Fruit fly (Drosophila melanogaster): ENCODE results near the gene CG34357.

dm6 chr3R:4450721-4451120, 107.1 kb downstream of the CG34357 start:
- TF ChIP-seq h (GFP tag; optimal IDR thresholded peaks at IDR 0.05), result no peak
- TF ChIP-seq psq (GFP tag; optimal IDR thresholded peaks at IDR 0.05), result no peak
- no peak for TF ChIP-seq tai (GFP tag; optimal IDR thresholded peaks at IDR 0.05)
- no peak for TF ChIP-seq Myc (optimal IDR thresholded peaks at IDR 0.05)
- TF ChIP-seq dmrt93B (GFP tag; optimal IDR thresholded peaks at IDR 0.05), result no peak
- no peak for TF ChIP-seq br (GFP tag; optimal IDR thresholded peaks at IDR 0.05)
- no peak for TF ChIP-seq sv (GFP tag; optimal IDR thresholded peaks at IDR 0.05)
- TF ChIP-seq fru (GFP tag; optimal IDR thresholded peaks at IDR 0.05), result no peak
- TF ChIP-seq ey (GFP tag; optimal IDR thresholded peaks at IDR 0.05), result no peak
- TF ChIP-seq dsf (GFP tag; optimal IDR thresholded peaks at IDR 0.05; ENCODE audit: borderline replicate concordance), result no peak
- TF ChIP-seq usp (GFP tag; optimal IDR thresholded peaks at IDR 0.05), result no peak
- TF ChIP-seq Hnf4 (GFP tag; optimal IDR thresholded peaks at IDR 0.05), result no peak

Data from whole organism, wandering third instar larva.